Fruit fly (Drosophila melanogaster): ENCODE measurements around the gene CG3246.

CG3246 gene

dm6 chr2L:3478034-3478880, 16.5 kb upstream of the CG3246 start, which contains the start of gene Thor (continued):
- peak; percentile 41 for TF ChIP-seq MESR4 (GFP tag; optimal IDR thresholded peaks at IDR 0.05)
- no peak for TF ChIP-seq CG11560 (tag; IDR thresholded peaks at IDR 0.05)
- TF ChIP-seq Hey (tag; optimal IDR thresholded peaks at IDR 0.05) = peak; percentile 75
- no peak for TF ChIP-seq fd96Cb (tag; optimal IDR thresholded peaks at IDR 0.05)
- no peak for TF ChIP-seq fd102C (GFP tag; optimal IDR thresholded peaks at IDR 0.05)
- peak; percentile 80 for TF ChIP-seq CG7987 (GFP tag; optimal IDR thresholded peaks at IDR 0.05)
- TF ChIP-seq CG33213 (GFP tag; optimal IDR thresholded peaks at IDR 0.05) = peak; percentile 67
- peak; percentile 2; the same call in 1 of the 2 replicates for TF ChIP-seq CkIIα-i1 (GFP tag; IDR thresholded peaks at IDR 0.05)
- TF ChIP-seq Ptx1 (GFP tag; IDR thresholded peaks at IDR 0.05) = no peak
- peak; percentile 21 for TF ChIP-seq Spps (tag; optimal IDR thresholded peaks at IDR 0.05)
- peak; percentile 78 for TF ChIP-seq bbx (GFP tag; IDR thresholded peaks at IDR 0.05; ENCODE audit: partially characterized antibody)
- TF ChIP-seq NC2α (GFP tag; optimal IDR thresholded peaks at IDR 0.05) = peak; percentile 91
- no peak for TF ChIP-seq usp (GFP tag; optimal IDR thresholded peaks at IDR 0.05)
- peak; percentile 47; the same call in 1 of the 2 replicates for TF ChIP-seq hbn (GFP tag; IDR thresholded peaks at IDR 0.05; ENCODE audit: partially characterized antibody)
- peak; percentile 33 for TF ChIP-seq CG17802 (tag; optimal IDR thresholded peaks at IDR 0.05)
- peak; percentile 85 for TF ChIP-seq CG18599 (GFP tag; optimal IDR thresholded peaks at IDR 0.05)
- peak; percentile 44 for TF ChIP-seq Ada2b (GFP tag; IDR thresholded peaks at IDR 0.05)
- TF ChIP-seq CG1792 (GFP tag; optimal IDR thresholded peaks at IDR 0.05) = peak; percentile 51
- TF ChIP-seq NfI (GFP tag; optimal IDR thresholded peaks at IDR 0.05) = peak; percentile 60
- peak; percentile 60 for TF ChIP-seq CG4854 (GFP tag; optimal IDR thresholded peaks at IDR 0.05)
- no peak for TF ChIP-seq hth (optimal IDR thresholded peaks at IDR 0.05)
- peak; percentile 87 for TF ChIP-seq Side (GFP tag; optimal IDR thresholded peaks at IDR 0.05)
- no peak; the same call in 1 of the 2 replicates for TF ChIP-seq ham (GFP tag; IDR thresholded peaks at IDR 0.05)
- peak; percentile 62 for TF ChIP-seq CG6765 (GFP tag; optimal IDR thresholded peaks at IDR 0.05)
- peak; percentile 37 for TF ChIP-seq CG4617 (GFP tag; optimal IDR thresholded peaks at IDR 0.05; ENCODE audit: borderline replicate concordance)
- TF ChIP-seq CG15696 (tag; optimal IDR thresholded peaks at IDR 0.05) = peak; percentile 40
- peak; percentile 79 for TF ChIP-seq CG4360 (GFP tag; IDR thresholded peaks at IDR 0.05)
- peak; percentile 90 for TF ChIP-seq sens (GFP tag)
- TF ChIP-seq schlank (tag; optimal IDR thresholded peaks at IDR 0.05) = peak; percentile 81
- peak; percentile 56; the same call in 2 of the 3 replicates for TF ChIP-seq dysf (GFP tag; IDR thresholded peaks at IDR 0.05)
- TF ChIP-seq CG4730 (GFP tag; IDR thresholded peaks at IDR 0.05) = peak; percentile 31; the same call in 1 of the 2 replicates
- TF ChIP-seq mam (GFP tag; optimal IDR thresholded peaks at IDR 0.05) = peak; percentile 42
- peak; percentile 11 for TF ChIP-seq bab2 (GFP tag; optimal IDR thresholded peaks at IDR 0.05)
- TF ChIP-seq Hand (GFP tag; optimal IDR thresholded peaks at IDR 0.05) = peak; percentile 71
- TF ChIP-seq sim (GFP tag; IDR thresholded peaks at IDR 0.05) = peak; percentile 69; the same call in 1 of the 2 replicates
- peak; percentile 72 for TF ChIP-seq Bteb2 (GFP tag; optimal IDR thresholded peaks at IDR 0.05)
- peak; percentile 72 for TF ChIP-seq eyg (GFP tag; optimal IDR thresholded peaks at IDR 0.05)
- peak; percentile 7 for TF ChIP-seq CG12104 (GFP tag; optimal IDR thresholded peaks at IDR 0.05)
- peak; percentile 12 for TF ChIP-seq pzg (GFP tag; optimal IDR thresholded peaks at IDR 0.05)
- no peak for TF ChIP-seq lov (optimal IDR thresholded peaks at IDR 0.05)
- peak; percentile 90 for TF ChIP-seq lov (GFP tag; IDR thresholded peaks at IDR 0.05)
- no peak for TF ChIP-seq cad (GFP tag; optimal IDR thresholded peaks at IDR 0.05)
- no peak for TF ChIP-seq CG6654 (GFP tag; optimal IDR thresholded peaks at IDR 0.05)
- no peak for TF ChIP-seq Gsc (GFP tag; IDR thresholded peaks at IDR 0.05)
- TF ChIP-seq CG32772 (GFP tag; IDR thresholded peaks at IDR 0.05) = no peak
- peak; percentile 86 for TF ChIP-seq seq (GFP tag; IDR thresholded peaks at IDR 0.05)
- peak; percentile 87 for TF ChIP-seq vvl (GFP tag; IDR thresholded peaks at IDR 0.05)
- TF ChIP-seq CG17568 (GFP tag; optimal IDR thresholded peaks at IDR 0.05) = peak; percentile 71
- TF ChIP-seq cas (GFP tag; IDR thresholded peaks at IDR 0.05) = peak; percentile 63
- peak; percentile 62 for TF ChIP-seq CG16863 (GFP tag; optimal IDR thresholded peaks at IDR 0.05)
